Fruit fly (Drosophila melanogaster) whole organism, adult: ENCODE results near the gene CG42590.

Source experiments
- CG33017 ChIP-seq: fragments of 200-800 bp; sonication (Bioruptor generic); optimal IDR thresholded peaks from 2 replicates; lab custom pipeline; 2018; ENCODE audit warnings: missing biosample characterization, mild to moderate bottlenecking, missing genetic modification characterization, moderate library complexity
- Clk ChIP-seq: fragments of 200-800 bp; sonication (Bioruptor generic); optimal IDR thresholded peaks from 2 replicates; lab custom pipeline; 2017; ENCODE audit warnings: missing biosample characterization, missing genetic modification characterization
- Hr96 ChIP-seq: fragments of 200-800 bp; sonication (Bioruptor generic); optimal IDR thresholded peaks from 2 replicates; lab custom pipeline; 2016; ENCODE audit warnings: missing biosample characterization, missing genetic modification characterization

dm6 chr3L:8028493-8029193, 40.4 kb downstream of the CG42590 start:
- no peak for TF ChIP-seq Hr96 (GFP tag; lab: Kevin White, UChicago)
- TF ChIP-seq Clk (GFP tag; lab: Kevin White, UChicago): no peak
- TF ChIP-seq CG33017 (tag; lab: Kevin White, UChicago): no peak
